Worm (Caenorhabditis elegans): ENCODE measurements around the gene F54D5.4.

Gene F54D5.4

ce11 chrII:11537606-11538016, 32.0 kb upstream of the F54D5.4 start:
- TF ChIP-seq flh-1 (GFP tag; optimal IDR thresholded peaks at IDR 0.05) (no peak), nhr-76 (tag; optimal IDR thresholded peaks at IDR 0.05) (no peak), lin-13 (tag; optimal IDR thresholded peaks at IDR 0.05) (no peak), unc-62 (GFP tag; optimal IDR thresholded peaks at IDR 0.05) (no peak), unc-120 (tag; optimal IDR thresholded peaks at IDR 0.05; ENCODE audit: poor library complexity, severe bottlenecking) (no peak), sem-2 (GFP tag; optimal IDR thresholded peaks at IDR 0.05) (peak; percentile 60), mab-5 (tag; optimal IDR thresholded peaks at IDR 0.05) (no peak), mls-2 (tag; optimal IDR thresholded peaks at IDR 0.05) (peak; percentile 27), tbx-8 (GFP tag; optimal IDR thresholded peaks at IDR 0.05) (peak; percentile 35), sptf-1 (tag; optimal IDR thresholded peaks at IDR 0.05) (no peak), ceh-83 (GFP tag; optimal IDR thresholded peaks at IDR 0.05) (peak; percentile 86), cnd-1 (tag; optimal IDR thresholded peaks at IDR 0.05) (no peak), mep-1 (tag; optimal IDR thresholded peaks at IDR 0.05) (no peak), bed-3 (GFP tag; optimal IDR thresholded peaks at IDR 0.05) (no peak), M03D4.4 (tag; optimal IDR thresholded peaks at IDR 0.05) (peak; percentile 34)

DNA sequence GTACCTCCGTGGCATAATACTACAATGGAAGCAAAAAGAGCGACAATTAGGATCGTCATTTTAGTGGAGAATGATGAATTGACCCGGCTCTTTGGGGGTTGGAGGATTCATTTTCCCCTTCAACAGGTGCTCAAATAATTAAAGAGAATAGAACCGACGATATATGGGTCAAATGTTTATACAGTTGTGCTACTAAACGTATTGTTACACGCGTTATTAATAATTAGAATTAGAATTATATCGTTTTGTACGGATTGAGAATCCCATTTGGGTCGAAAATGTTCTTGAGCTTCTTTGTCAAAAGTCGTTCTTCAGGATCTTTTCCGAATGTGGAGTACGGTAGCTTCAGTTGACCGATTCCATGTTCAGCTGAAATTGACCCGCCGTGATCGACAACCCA, 30.9 kb upstream of the F54D5.4 start, which contains the start of gene Y62F5A.9:
Y62F5A.9 (minus strand) TSS at position 101 of the 400 bp plus-strand sequence.
- TF ChIP-seq snpc-4 (tag; optimal IDR thresholded peaks at IDR 0.05) (no peak), lsy-2 (tag; optimal IDR thresholded peaks at IDR 0.05) (peak; percentile 4)

DNA sequence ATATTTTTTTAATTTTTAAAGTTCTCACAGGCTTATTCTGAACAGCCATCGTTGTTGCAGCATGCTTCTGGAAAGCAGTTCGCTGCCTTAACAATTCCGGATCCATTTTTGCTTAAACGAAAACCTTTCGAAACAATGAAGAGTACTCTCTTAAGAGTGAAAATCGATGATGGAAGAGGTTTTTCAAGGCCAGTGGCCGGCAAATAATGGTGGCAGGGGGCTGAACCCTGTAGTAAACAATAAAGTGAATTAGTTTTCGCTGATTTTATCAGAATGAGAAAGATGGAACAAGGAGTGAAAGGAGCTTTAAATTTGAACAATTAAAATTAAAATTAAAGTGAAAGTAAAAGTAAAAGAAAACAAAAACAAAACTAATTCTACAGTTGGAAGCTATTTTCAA, 27.2 kb upstream of the F54D5.4 start, which contains the start of gene gtf-2E2:
gtf-2E2 (minus strand) TSS at position 111 of the 400 bp plus-strand sequence.
- peak; percentile 59 for TF ChIP-seq ces-1 (GFP tag; optimal IDR thresholded peaks at IDR 0.05)
- TF ChIP-seq elt-3 (tag; optimal IDR thresholded peaks at IDR 0.05), result no peak
- peak; percentile 58 for TF ChIP-seq sptf-1 (tag; optimal IDR thresholded peaks at IDR 0.05)
- TF ChIP-seq lsy-2 (tag; optimal IDR thresholded peaks at IDR 0.05), result peak; percentile 8

DNA sequence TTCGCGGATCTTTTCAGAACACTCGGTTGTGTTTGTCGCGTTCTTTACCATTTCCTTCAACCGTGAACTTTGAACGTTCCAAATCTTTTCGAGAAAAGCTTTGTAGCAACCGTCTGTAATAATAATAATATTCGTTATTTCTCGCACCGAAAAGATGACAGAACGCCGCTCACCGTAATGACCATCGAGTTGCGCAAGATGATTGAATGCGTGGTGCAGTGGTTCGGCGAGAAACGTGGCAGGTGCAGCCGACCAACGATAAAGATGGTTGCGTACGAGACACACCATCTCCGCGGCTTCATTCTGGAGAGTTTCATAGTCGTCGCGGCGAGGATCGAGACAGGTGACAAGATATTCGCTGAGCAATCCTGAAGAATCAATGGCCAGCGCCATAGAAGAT, 26.7 kb upstream of the F54D5.4 start:
- TF ChIP-seq nhr-2 (tag; optimal IDR thresholded peaks at IDR 0.05) (peak; percentile 6), unc-39 (tag; optimal IDR thresholded peaks at IDR 0.05) (no peak), ceh-39 (tag; optimal IDR thresholded peaks at IDR 0.05) (no peak), ztf-11 (tag; optimal IDR thresholded peaks at IDR 0.05) (no peak), zip-8 (tag; optimal IDR thresholded peaks at IDR 0.05) (peak; percentile 62), unc-120 (tag; optimal IDR thresholded peaks at IDR 0.05; ENCODE audit: poor library complexity, severe bottlenecking) (no peak), cnd-1 (tag; optimal IDR thresholded peaks at IDR 0.05) (peak; percentile 56), flh-1 (GFP tag; optimal IDR thresholded peaks at IDR 0.05) (no peak)

- TF ChIP-seq lin-13 (tag; optimal IDR thresholded peaks at IDR 0.05) (no peak), hlh-1 (tag; optimal IDR thresholded peaks at IDR 0.05) (no peak), ztf-11 (tag; optimal IDR thresholded peaks at IDR 0.05) (no peak), blmp-1 (tag; optimal IDR thresholded peaks at IDR 0.05) (no peak), drap-1 (GFP tag; optimal IDR thresholded peaks at IDR 0.05) (no peak), bed-3 (GFP tag; optimal IDR thresholded peaks at IDR 0.05) (no peak), snpc-4 (tag; optimal IDR thresholded peaks at IDR 0.05) (no peak), pha-4 (tag; optimal IDR thresholded peaks at IDR 0.05) (no peak), ceh-43 (GFP tag; optimal IDR thresholded peaks at IDR 0.05) (no peak), elt-3 (tag; optimal IDR thresholded peaks at IDR 0.05) (no peak)
Measured at ce11 chrII:11544714-11545113, 24.9 kb upstream of the F54D5.4 start, which contains the start of gene F54D5.9. TSS of gene F54D5.9 (minus strand) at chrII:11544828.

DNA sequence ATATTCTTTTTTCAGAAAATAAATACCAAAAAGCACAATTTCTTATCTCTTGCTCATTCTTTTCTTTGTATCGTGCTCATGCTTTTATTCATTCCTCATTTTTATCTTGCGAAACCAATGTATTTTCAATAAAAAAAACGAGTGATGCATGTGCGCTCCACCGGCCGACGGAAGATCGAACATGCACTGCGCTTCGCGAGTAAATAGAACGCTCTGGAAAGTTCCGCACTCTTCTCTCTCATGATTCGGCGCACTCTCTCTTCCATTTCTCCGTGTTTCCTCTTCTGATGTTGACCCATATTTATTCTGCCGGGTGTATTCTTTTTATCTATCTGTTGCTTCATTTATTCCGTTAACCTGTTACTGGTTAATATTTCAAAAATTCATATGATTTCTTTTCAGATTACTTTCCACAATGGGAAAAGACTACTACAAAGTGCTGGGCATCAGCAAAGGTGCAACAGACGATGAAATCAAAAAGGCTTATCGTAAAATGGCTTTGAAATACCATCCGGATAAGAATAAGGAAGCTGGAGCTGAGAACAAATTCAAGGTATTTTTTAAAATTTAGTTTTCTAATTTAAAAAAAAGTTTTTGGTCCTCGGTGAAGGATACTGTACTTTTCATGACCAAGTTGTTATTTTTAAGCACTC, 24.2 kb upstream of the F54D5.4 start, which contains the start of gene dnj-13:
dnj-13 (plus strand) TSS at position 403 of the 653 bp plus-strand sequence.
- TF ChIP-seq lsy-2 (tag; optimal IDR thresholded peaks at IDR 0.05) (peak; percentile 81), nhr-12 (tag; optimal IDR thresholded peaks at IDR 0.05) (peak; percentile 43), zip-8 (tag; optimal IDR thresholded peaks at IDR 0.05) (no peak), bed-3 (GFP tag; optimal IDR thresholded peaks at IDR 0.05) (no peak), snpc-4 (tag; optimal IDR thresholded peaks at IDR 0.05) (no peak), nhr-28 (tag; optimal IDR thresholded peaks at IDR 0.05) (peak; percentile 10), elt-1 (tag; optimal IDR thresholded peaks at IDR 0.05; ENCODE audit: borderline replicate concordance, insufficient read depth) (no peak), ceh-43 (GFP tag; optimal IDR thresholded peaks at IDR 0.05) (no peak), elt-3 (tag; optimal IDR thresholded peaks at IDR 0.05) (peak; percentile 35), nhr-2 (tag; optimal IDR thresholded peaks at IDR 0.05) (peak; percentile 35), sptf-1 (tag; optimal IDR thresholded peaks at IDR 0.05) (peak; percentile 93), mab-5 (tag; optimal IDR thresholded peaks at IDR 0.05) (no peak), mls-2 (tag; optimal IDR thresholded peaks at IDR 0.05) (peak; percentile 85), lin-32 (GFP tag; optimal IDR thresholded peaks at IDR 0.05) (no peak), ceh-83 (GFP tag; optimal IDR thresholded peaks at IDR 0.05) (no peak), mep-1 (tag; optimal IDR thresholded peaks at IDR 0.05) (peak; percentile 95), ham-2 (GFP tag; optimal IDR thresholded peaks at IDR 0.05) (peak; percentile 36), unc-120 (tag; optimal IDR thresholded peaks at IDR 0.05; ENCODE audit: poor library complexity, severe bottlenecking) (peak; percentile 87), nhr-237 (tag; optimal IDR thresholded peaks at IDR 0.05) (peak; percentile 61), blmp-1 (tag; optimal IDR thresholded peaks at IDR 0.05) (no peak), ztf-11 (tag; optimal IDR thresholded peaks at IDR 0.05) (peak; percentile 12), nhr-76 (tag; optimal IDR thresholded peaks at IDR 0.05) (no peak), tbx-8 (GFP tag; optimal IDR thresholded peaks at IDR 0.05) (no peak), unc-62 (GFP tag; optimal IDR thresholded peaks at IDR 0.05) (peak; percentile 53), M03D4.4 (tag; optimal IDR thresholded peaks at IDR 0.05) (peak; percentile 74), drap-1 (GFP tag; optimal IDR thresholded peaks at IDR 0.05) (peak; percentile 80), sem-2 (GFP tag; optimal IDR thresholded peaks at IDR 0.05) (no peak), cnd-1 (tag; optimal IDR thresholded peaks at IDR 0.05) (peak; percentile 70), hlh-1 (tag; optimal IDR thresholded peaks at IDR 0.05) (peak; percentile 44)
